Worm (Caenorhabditis elegans): ENCODE results near the gene C47E8.1.

DNA sequence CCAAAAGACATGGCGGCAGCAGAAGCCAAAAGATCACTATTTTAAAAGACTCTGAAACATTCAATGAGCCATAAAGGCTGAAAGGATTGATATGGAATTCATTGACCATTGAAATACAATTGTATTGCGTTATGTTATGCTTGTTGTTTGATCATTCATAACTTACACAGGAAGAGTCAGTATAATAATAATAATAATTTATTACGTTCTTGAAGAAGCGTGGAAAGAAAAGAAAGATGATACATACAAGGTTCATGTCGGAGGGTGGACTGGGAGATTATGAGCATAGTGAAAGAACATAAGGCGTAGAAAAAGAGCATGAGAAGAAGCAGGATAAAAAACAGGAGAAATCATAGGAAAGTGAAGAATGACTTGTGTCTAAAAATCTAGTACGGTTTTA lies 25.8 kb upstream of the C47E8.1 start, which contains the start of gene F43D2.7:
- TF ChIP-seq odd-2 (tag; optimal IDR thresholded peaks at IDR 0.05): no peak
- no peak for TF ChIP-seq hlh-30 (tag; optimal IDR thresholded peaks at IDR 0.05; ENCODE audit: insufficient read depth)
- no peak for TF ChIP-seq ceh-6 (GFP tag; optimal IDR thresholded peaks at IDR 0.05)
- no peak for TF ChIP-seq ama-1 (optimal IDR thresholded peaks at IDR 0.05)
- no peak for TF ChIP-seq tbx-7 (tag; optimal IDR thresholded peaks at IDR 0.05)
- no peak for TF ChIP-seq tbx-2 (tag; optimal IDR thresholded peaks at IDR 0.05)
- no peak for TF ChIP-seq dmd-4 (tag; optimal IDR thresholded peaks at IDR 0.05; ENCODE audit: borderline replicate concordance)
- TF ChIP-seq rnt-1 (tag; optimal IDR thresholded peaks at IDR 0.05): no peak
- TF ChIP-seq madf-2 (tag; optimal IDR thresholded peaks at IDR 0.05): no peak
- TF ChIP-seq ceh-22 (tag; optimal IDR thresholded peaks at IDR 0.05): no peak
- no peak for TF ChIP-seq ceh-24 (tag; optimal IDR thresholded peaks at IDR 0.05)
- TF ChIP-seq pha-4 (tag; optimal IDR thresholded peaks at IDR 0.05): no peak
- TF ChIP-seq nfya-1 (tag; optimal IDR thresholded peaks at IDR 0.05): no peak
